Fruit fly (Drosophila melanogaster) whole organism, pupa: ENCODE data around the gene mge.

ENCODE experiments used
- CG10348 ChIP-seq: fragments of 200-800 bp; sonication (Bioruptor generic); IDR thresholded peaks from 2 replicates; pipeline ENCODE4 v1.3.6; 2022; ENCODE audit warnings: missing biosample characterization, missing genetic modification characterization
- CG12605 ChIP-seq: fragments of 200-800 bp; sonication (Bioruptor generic); IDR thresholded peaks from 2 replicates; pipeline ENCODE4 v1.3.6; 2022; ENCODE audit warnings: missing biosample characterization, missing genetic modification characterization
- CG13204 ChIP-seq: fragments of 200-800 bp; sonication (Bioruptor generic); optimal IDR thresholded peaks from 2 replicates; lab custom pipeline; 2018; ENCODE audit warnings: missing biosample characterization, mild to moderate bottlenecking, missing genetic modification characterization, moderate library complexity
- CG14655 ChIP-seq: fragments of 200-800 bp; sonication (Bioruptor generic); optimal IDR thresholded peaks from 3 replicates; lab custom pipeline; 2017; ENCODE audit warnings: mild to moderate bottlenecking, missing biosample characterization, missing genetic modification reagents, missing genetic modification characterization
- CG15710 ChIP-seq: fragments of 200-800 bp; sonication (Bioruptor generic); optimal IDR thresholded peaks from 2 replicates; lab custom pipeline; 2018; ENCODE audit warnings: missing biosample characterization, mild to moderate bottlenecking, missing genetic modification characterization, moderate library complexity
- CG17806 ChIP-seq: fragments of 200-800 bp; sonication (Bioruptor generic); optimal IDR thresholded peaks from 2 replicates; lab custom pipeline; 2018; ENCODE audit warnings: missing biosample characterization, mild to moderate bottlenecking, missing genetic modification characterization, moderate library complexity
- CG32121 ChIP-seq: fragments of 200-800 bp; sonication (Bioruptor generic); IDR thresholded peaks from 2 replicates; pipeline ENCODE4 v1.3.6; 2022; ENCODE audit warnings: missing biosample characterization, missing genetic modification characterization
- CG34367 ChIP-seq: fragments of 200-800 bp; sonication (Bioruptor generic); optimal IDR thresholded peaks from 2 replicates; lab custom pipeline; 2018; ENCODE audit warnings: missing biosample characterization, mild to moderate bottlenecking, missing genetic modification characterization
- CG4496 ChIP-seq: fragments of 200-800 bp; sonication (Bioruptor generic); IDR thresholded peaks from 3 replicates; pipeline ENCODE4 v1.3.6; 2022; ENCODE audit warnings: missing biosample characterization, missing genetic modification characterization
- CG8159 ChIP-seq: fragments of 200-800 bp; sonication (Bioruptor generic); optimal IDR thresholded peaks from 3 replicates; lab custom pipeline; 2018; ENCODE audit warnings: missing biosample characterization, mild to moderate bottlenecking, missing genetic modification characterization, moderate library complexity
- CG8301 ChIP-seq: fragments of 200-800 bp; sonication (Bioruptor generic); optimal IDR thresholded peaks from 2 replicates; lab custom pipeline; 2018; ENCODE audit warnings: missing biosample characterization, mild to moderate bottlenecking, missing genetic modification characterization
- CG9948 ChIP-seq: fragments of 200-800 bp; sonication (Bioruptor generic); optimal IDR thresholded peaks from 2 replicates; lab custom pipeline; 2018; ENCODE audit warnings: missing biosample characterization, mild to moderate bottlenecking, missing genetic modification characterization, moderate library complexity
- D1 ChIP-seq: fragments of 200-800 bp; sonication (Bioruptor generic); optimal IDR thresholded peaks from 2 replicates; lab custom pipeline; 2018; ENCODE audit warnings: missing biosample characterization, mild to moderate bottlenecking, missing genetic modification characterization, moderate library complexity
- EcR ChIP-seq: fragments of 200-800 bp; sonication (Bioruptor generic); optimal IDR thresholded peaks from 3 replicates; lab custom pipeline; 2019; ENCODE audit warnings: missing biosample characterization, missing genetic modification characterization, mild to moderate bottlenecking, moderate library complexity, missing genetic modification reagents
- Ets98B ChIP-seq: fragments of 200-800 bp; sonication (Bioruptor generic); IDR thresholded peaks from 2 replicates; pipeline ENCODE4 v1.3.6; 2022; ENCODE audit warnings: missing biosample characterization, missing genetic modification characterization
- Pif1A ChIP-seq: fragments of 200-800 bp; sonication (Bioruptor generic); optimal IDR thresholded peaks from 3 replicates; lab custom pipeline; 2016; ENCODE audit warnings: missing biosample characterization, missing genetic modification characterization
- Pif1B ChIP-seq: fragments of 200-800 bp; sonication (Bioruptor generic); optimal IDR thresholded peaks from 3 replicates; lab custom pipeline; 2016; ENCODE audit warnings: missing biosample characterization, missing genetic modification characterization
- Snoo ChIP-seq: fragments of 200-800 bp; sonication (Bioruptor generic); optimal IDR thresholded peaks from 3 replicates; lab custom pipeline; 2017; ENCODE audit warnings: missing biosample characterization, mild to moderate bottlenecking, missing genetic modification characterization, inconsistent platforms
- fd96Ca ChIP-seq: fragments of 200-800 bp; sonication (Bioruptor generic); IDR thresholded peaks from 3 replicates; pipeline ENCODE4 v1.3.6; 2022; ENCODE audit warnings: missing biosample characterization, missing genetic modification characterization
- gl ChIP-seq: fragments of 200-800 bp; sonication (Bioruptor generic); optimal IDR thresholded peaks from 2 replicates; lab custom pipeline; 2018; ENCODE audit warnings: missing biosample characterization, mild to moderate bottlenecking, missing genetic modification characterization
- rn ChIP-seq: fragments of 200-800 bp; sonication (Bioruptor generic); IDR thresholded peaks from 2 replicates; pipeline ENCODE4 v1.3.6; 2022; ENCODE audit warnings: missing biosample characterization, missing genetic modification characterization

mge gene

dm6 chr3L:3928943-3929785 is 19.4 kb upstream of the mge start:
- TF ChIP-seq CG17806 (tag; lab: Kevin White, UChicago) (no peak), Snoo (tag; lab: Kevin White, UChicago) (no peak), CG14655 (GFP tag; lab: Kevin White, UChicago) (no peak), Pif1A (no peak), Ets98B (GFP tag; lab: Robert Waterston, UW) (no peak), fd96Ca (GFP tag; lab: Robert Waterston, UW) (no peak), CG8159 (tag; lab: Kevin White, UChicago) (no peak), CG32121 (GFP tag; lab: Robert Waterston, UW) (no peak), CG4496 (GFP tag; lab: Robert Waterston, UW) (no peak), CG15710 (tag; lab: Kevin White, UChicago) (no peak), CG10348 (no peak), D1 (tag; lab: Kevin White, UChicago) (no peak), Pif1B (no peak)
- TF ChIP-seq, all 21 proteins: peak for 0

- TF ChIP-seq Snoo (tag; lab: Kevin White, UChicago) (peak; percentile 82), rn (GFP tag; lab: Robert Waterston, UW) (no peak), CG9948 (tag; lab: Kevin White, UChicago) (no peak), CG15710 (tag; lab: Kevin White, UChicago) (peak; percentile 77), CG13204 (GFP tag; lab: Kevin White, UChicago) (no peak), CG4496 (GFP tag; lab: Robert Waterston, UW) (peak; percentile 69), CG14655 (GFP tag; lab: Kevin White, UChicago) (peak; percentile 55), gl (tag; lab: Kevin White, UChicago) (no peak), Ets98B (GFP tag; lab: Robert Waterston, UW) (peak; percentile 74), CG32121 (GFP tag; lab: Robert Waterston, UW) (peak; percentile 30; the same call in 1 of the 2 replicates), EcR (GFP tag; lab: Kevin White, UChicago) (no peak), CG8159 (tag; lab: Kevin White, UChicago) (peak; percentile 75), CG12605 (GFP tag; lab: Robert Waterston, UW) (peak; percentile 82), Pif1B (peak; percentile 72), CG8301 (tag; lab: Kevin White, UChicago) (peak; percentile 29), fd96Ca (GFP tag; lab: Robert Waterston, UW) (peak; percentile 75), Pif1A (peak; percentile 73), CG17806 (tag; lab: Kevin White, UChicago) (peak; percentile 50), CG34367 (tag; lab: Kevin White, UChicago) (peak; percentile 54), D1 (tag; lab: Kevin White, UChicago) (no peak), CG10348 (peak; percentile 43; the same call in 1 of the 2 replicates)
Observed at dm6 chr3L:3928205-3928942, 18.6 kb upstream of the mge start.

dm6 chr3L:3927462-3927861 is 17.7 kb upstream of the mge start:
- no peak for TF ChIP-seq CG9948 (tag; lab: Kevin White, UChicago)
- no peak for TF ChIP-seq CG13204 (GFP tag; lab: Kevin White, UChicago)
- no peak for TF ChIP-seq CG8159 (tag; lab: Kevin White, UChicago)
- no peak for TF ChIP-seq fd96Ca (GFP tag; lab: Robert Waterston, UW)
- no peak for TF ChIP-seq CG34367 (tag; lab: Kevin White, UChicago)
- no peak for TF ChIP-seq CG10348
- TF ChIP-seq gl (tag; lab: Kevin White, UChicago), result no peak
- TF ChIP-seq CG4496 (GFP tag; lab: Robert Waterston, UW), result no peak
- no peak for TF ChIP-seq EcR (GFP tag; lab: Kevin White, UChicago)
- TF ChIP-seq Snoo (tag; lab: Kevin White, UChicago), result no peak
- no peak for TF ChIP-seq CG12605 (GFP tag; lab: Robert Waterston, UW)
- no peak for TF ChIP-seq CG14655 (GFP tag; lab: Kevin White, UChicago)
- TF ChIP-seq CG8301 (tag; lab: Kevin White, UChicago), result no peak
- TF ChIP-seq Ets98B (GFP tag; lab: Robert Waterston, UW), result no peak
- TF ChIP-seq, all 21 proteins: peak for 0

DNA sequence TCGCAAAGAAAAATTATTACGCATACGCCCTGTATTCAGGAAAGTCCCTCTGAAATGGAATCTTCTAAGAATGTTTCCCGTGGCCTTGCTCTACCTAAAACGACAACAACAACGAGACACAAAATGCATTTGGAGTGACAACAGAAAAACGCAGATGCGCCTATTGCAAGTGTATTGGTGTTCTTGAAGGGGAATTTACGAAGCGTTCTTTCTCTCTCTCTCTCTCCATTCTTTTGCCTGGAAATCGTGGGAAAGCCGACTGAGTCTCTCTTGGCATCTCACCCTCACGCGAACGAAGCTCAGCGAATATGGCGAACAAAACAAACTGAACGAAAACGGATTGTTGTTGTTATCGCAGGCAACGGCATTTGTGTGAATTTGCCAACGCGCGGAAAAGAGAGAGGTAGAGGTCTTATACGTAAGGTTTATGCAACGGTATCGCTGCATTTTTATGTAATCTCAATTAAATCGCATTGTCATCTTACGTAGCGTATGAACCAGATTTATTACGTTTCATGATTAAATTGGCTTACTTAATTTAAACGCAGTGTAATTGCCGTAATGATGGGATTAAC is 16.5 kb upstream of the mge start:
- TF ChIP-seq CG9948 (tag; lab: Kevin White, UChicago) (no peak), CG34367 (tag; lab: Kevin White, UChicago) (no peak), CG13204 (GFP tag; lab: Kevin White, UChicago) (no peak), Pif1B (no peak), Pif1A (no peak), CG10348 (no peak), CG4496 (GFP tag; lab: Robert Waterston, UW) (no peak), CG14655 (GFP tag; lab: Kevin White, UChicago) (no peak), CG17806 (tag; lab: Kevin White, UChicago) (no peak), CG8301 (tag; lab: Kevin White, UChicago) (no peak), EcR (GFP tag; lab: Kevin White, UChicago) (no peak)
- TF ChIP-seq, all 21 proteins: peak for 0
